Worm (Caenorhabditis elegans): ENCODE data around the gene C52G5.3.

The C52G5.3 gene

ce11 chrX:12872022-12872888, 26.3 kb upstream of the C52G5.3 start (continued):
- TF ChIP-seq jun-1 (tag; optimal IDR thresholded peaks at IDR 0.05) (peak; percentile 79), ceh-63 (GFP tag; optimal IDR thresholded peaks at IDR 0.05) (no peak), nhr-12 (tag; optimal IDR thresholded peaks at IDR 0.05) (no peak), isw-1 (GFP tag; IDR thresholded peaks at IDR 0.05) (no peak), C34B4.2 (tag; optimal IDR thresholded peaks at IDR 0.05) (no peak)

- TF ChIP-seq rnt-1 (tag; optimal IDR thresholded peaks at IDR 0.05) (peak; percentile 79), lsy-2 (tag; optimal IDR thresholded peaks at IDR 0.05) (peak in 1 of 2 experiments; percentile 24), mab-9 (GFP tag; IDR thresholded peaks at IDR 0.05) (no peak), aly-2 (tag; optimal IDR thresholded peaks at IDR 0.05) (no peak), dsc-1 (tag; optimal IDR thresholded peaks at IDR 0.05) (no peak), tlp-1 (tag; optimal IDR thresholded peaks at IDR 0.05) (peak; percentile 16), mdl-1 (tag; optimal IDR thresholded peaks at IDR 0.05) (peak in 1 of 2 experiments; percentile 38), efl-1 (optimal IDR thresholded peaks at IDR 0.05) (peak in 1 of 2 experiments; percentile 1), efl-1 (GFP tag; optimal IDR thresholded peaks at IDR 0.05 in 1 of 2) (no peak), nhr-84 (tag; optimal IDR thresholded peaks at IDR 0.05) (no peak), lin-14 (GFP tag; optimal IDR thresholded peaks at IDR 0.05) (peak; percentile 78), zag-1 (tag; optimal IDR thresholded peaks at IDR 0.05) (no peak), fkh-10 (GFP tag; optimal IDR thresholded peaks at IDR 0.05) (no peak), tbx-2 (tag; optimal IDR thresholded peaks at IDR 0.05) (peak; percentile 2), egl-27 (tag; optimal IDR thresholded peaks at IDR 0.05) (no peak), hpl-2 (GFP tag; optimal IDR thresholded peaks at IDR 0.05) (no peak), unc-62 (GFP tag; optimal IDR thresholded peaks at IDR 0.05) (no peak), mep-1 (tag; optimal IDR thresholded peaks at IDR 0.05) (no peak), hlh-17 (GFP tag; optimal IDR thresholded peaks at IDR 0.05; ENCODE audit: borderline replicate concordance) (no peak), grh-1 (GFP tag; IDR thresholded peaks at IDR 0.05) (no peak), nhr-19 (GFP tag; conservative IDR thresholded peaks at IDR 0.05) (peak; percentile 63), F16B12.6 (tag; optimal IDR thresholded peaks at IDR 0.05) (no peak), ceh-8 (GFP tag; optimal IDR thresholded peaks at IDR 0.05) (no peak), snu-23 (GFP tag; optimal IDR thresholded peaks at IDR 0.05) (peak; percentile 41), lin-35 (GFP tag; optimal IDR thresholded peaks at IDR 0.05) (no peak), ztf-11 (tag; optimal IDR thresholded peaks at IDR 0.05) (no peak), nhr-76 (tag; optimal IDR thresholded peaks at IDR 0.05) (no peak), unc-98 (GFP tag; IDR thresholded peaks at IDR 0.05) (no peak; the same call in 1 of the 2 replicates), nhr-28 (tag; optimal IDR thresholded peaks at IDR 0.05) (no peak), zip-4 (GFP tag; optimal IDR thresholded peaks at IDR 0.05) (no peak), unc-86 (tag; optimal IDR thresholded peaks at IDR 0.05) (no peak), nhr-47 (tag; optimal IDR thresholded peaks at IDR 0.05) (peak; percentile 16), sox-4 (tag; optimal IDR thresholded peaks at IDR 0.05) (no peak), ceh-63 (GFP tag; optimal IDR thresholded peaks at IDR 0.05) (no peak), mef-2 (tag; optimal IDR thresholded peaks at IDR 0.05) (no peak), pax-3 (tag; optimal IDR thresholded peaks at IDR 0.05) (no peak), pag-3 (tag; optimal IDR thresholded peaks at IDR 0.05; ENCODE audit: borderline replicate concordance, insufficient read depth) (no peak), elt-3 (tag; optimal IDR thresholded peaks at IDR 0.05) (no peak), lir-3 (tag; optimal IDR thresholded peaks at IDR 0.05; ENCODE audit: poor library complexity) (no peak), snpc-4 (tag; optimal IDR thresholded peaks at IDR 0.05) (no peak), nhr-20 (tag; optimal IDR thresholded peaks at IDR 0.05) (peak; percentile 49), nhr-71 (tag; optimal IDR thresholded peaks at IDR 0.05) (peak; percentile 85), sptf-1 (tag; optimal IDR thresholded peaks at IDR 0.05) (no peak), xbp-1 (tag; optimal IDR thresholded peaks at IDR 0.05) (no peak), nhr-237 (tag; optimal IDR thresholded peaks at IDR 0.05) (no peak)
Measured at ce11 chrX:12869827-12870394, 24.0 kb upstream of the C52G5.3 start.

Measured in whole organism, L1 larva.